Worm (Caenorhabditis elegans): ENCODE measurements around the gene F10A3.4.

ce11 chrV:16124739-16125138, 24.2 kb upstream of the F10A3.4 start, which contains the start of gene nhr-111:
- no peak for TF ChIP-seq ama-1 (optimal IDR thresholded peaks at IDR 0.05)
- no peak for TF ChIP-seq ama-1 (GFP tag; optimal IDR thresholded peaks at IDR 0.05)
- TF ChIP-seq ceh-27 (GFP tag; optimal IDR thresholded peaks at IDR 0.05), result no peak
- TF ChIP-seq hmg-20 (GFP tag; IDR thresholded peaks at IDR 0.05), result no peak
- TF ChIP-seq B0336.3 (GFP tag; IDR thresholded peaks at IDR 0.05), result no peak
- no peak for TF ChIP-seq dpl-1 (GFP tag; optimal IDR thresholded peaks at IDR 0.05)
